Worm (Caenorhabditis elegans): ENCODE data around the gene T13H5.8.

ce11 chrII:8496184-8496583, 22.1 kb upstream of the T13H5.8 start:
- TF ChIP-seq egl-27 (tag; optimal IDR thresholded peaks at IDR 0.05): no peak
- no peak for TF ChIP-seq fos-1 (tag; optimal IDR thresholded peaks at IDR 0.05)
- TF ChIP-seq ztf-4 (tag; optimal IDR thresholded peaks at IDR 0.05): no peak
- TF ChIP-seq unc-62 (GFP tag; optimal IDR thresholded peaks at IDR 0.05): no peak
- TF ChIP-seq aly-2 (tag; optimal IDR thresholded peaks at IDR 0.05): no peak
- no peak for TF ChIP-seq lin-15B (tag; optimal IDR thresholded peaks at IDR 0.05)
- no peak for TF ChIP-seq nhr-43 (tag; optimal IDR thresholded peaks at IDR 0.05; ENCODE audit: poor library complexity, severe bottlenecking)
- TF ChIP-seq nhr-28 (tag; optimal IDR thresholded peaks at IDR 0.05): no peak
- no peak for TF ChIP-seq ama-1 (optimal IDR thresholded peaks at IDR 0.05)
- TF ChIP-seq nfya-1 (tag; optimal IDR thresholded peaks at IDR 0.05; ENCODE audit: insufficient read depth): no peak
